Fruit fly (Drosophila melanogaster) whole organism, wandering third instar larva: Measurements from ENCODE around the gene CG13801.

Source experiments
- Abd-B ChIP-seq: fragments of >200 bp; optimal IDR thresholded peaks from 2 replicates; lab custom pipeline; 2017; ENCODE audit warnings: missing biosample characterization, missing genetic modification characterization
- CG32264 ChIP-seq: fragments of 200-800 bp; sonication (Bioruptor generic); optimal IDR thresholded peaks from 2 replicates; lab custom pipeline; 2016; ENCODE audit warnings: missing biosample characterization, missing genetic modification characterization
- CG9705 ChIP-seq: fragments of 200-800 bp; sonication (Bioruptor generic); optimal IDR thresholded peaks from 2 replicates; lab custom pipeline; 2018; ENCODE audit warnings: missing biosample characterization, mild to moderate bottlenecking, missing genetic modification characterization
- HLH106 ChIP-seq: fragments of 200-800 bp; optimal IDR thresholded peaks from 3 replicates; lab custom pipeline; 2019; ENCODE audit warnings: missing biosample characterization, mild to moderate bottlenecking, missing genetic modification characterization, moderate library complexity
- Hr78 ChIP-seq: fragments of >200 bp; optimal IDR thresholded peaks from 2 replicates; lab custom pipeline; 2017; ENCODE audit warnings: missing biosample characterization, missing genetic modification characterization
- Hr83 ChIP-seq: fragments of 200-300 bp; sonication (Bioruptor generic); optimal IDR thresholded peaks from 2 replicates; lab custom pipeline; 2016; ENCODE audit warnings: missing biosample characterization, mild to moderate bottlenecking, missing genetic modification characterization, moderate library complexity; ENCODE audit not compliant: poor library complexity, severe bottlenecking
- Jra ChIP-seq: sonication (Bioruptor generic); optimal IDR thresholded peaks from 2 replicates; lab custom pipeline; 2016; ENCODE audit warnings: missing biosample characterization, missing genetic modification characterization
- Myc ChIP-seq: fragments of >200 bp; optimal IDR thresholded peaks from 2 replicates; lab custom pipeline; 2017
- br ChIP-seq: fragments of 200-800 bp; sonication (Bioruptor generic); optimal IDR thresholded peaks from 2 replicates; lab custom pipeline; 2016; ENCODE audit warnings: missing biosample characterization, missing genetic modification characterization
- dl ChIP-seq, 2 experiments: fragments of 175-275, 200-275 bp in 1 of 2; fragments of 200-275 bp in 1 of 2; sonication (Bioruptor generic); optimal IDR thresholded peaks; lab custom pipeline; 2018; ENCODE audit warnings: mild to moderate bottlenecking in 2 of 2, missing biosample characterization in 2 of 2, missing genetic modification characterization in 2 of 2, moderate library complexity in 2 of 2; ENCODE audit not compliant: partially characterized antibody in 2 of 2, insufficient read depth in 1 of 2
- foxo ChIP-seq, 2 experiments: fragments of 200-800 bp; sonication (Bioruptor generic); optimal IDR thresholded peaks; 2 replicates in 1 of 2; 3 replicates in 1 of 2; lab custom pipeline; 2016 to 2017; ENCODE audit warnings: missing biosample characterization in 2 of 2, missing genetic modification characterization in 2 of 2
- h ChIP-seq: fragments of 200-800 bp; sonication (Bioruptor generic); optimal IDR thresholded peaks from 3 replicates; lab custom pipeline; 2016; ENCODE audit warnings: missing biosample characterization, mild to moderate bottlenecking, missing genetic modification characterization
- jim ChIP-seq: fragments of 175-275, 200-325 bp; sonication (Bioruptor generic); optimal IDR thresholded peaks from 2 replicates; lab custom pipeline; 2016; ENCODE audit warnings: missing biosample characterization, mild to moderate bottlenecking, missing genetic modification characterization
- psq ChIP-seq: fragments of 200-800 bp; sonication (Bioruptor generic); optimal IDR thresholded peaks from 3 replicates; lab custom pipeline; 2017; ENCODE audit warnings: missing biosample characterization, mild to moderate bottlenecking, missing genetic modification characterization, moderate library complexity
- rgr ChIP-seq: fragments of 200-800 bp; sonication (Bioruptor generic); optimal IDR thresholded peaks from 3 replicates; lab custom pipeline; 2016; ENCODE audit warnings: missing biosample characterization, mild to moderate bottlenecking, missing genetic modification characterization
- sage ChIP-seq: fragments of 200-800 bp; sonication (Bioruptor generic); optimal IDR thresholded peaks from 2 replicates; lab custom pipeline; 2016; ENCODE audit warnings: missing biosample characterization, mild to moderate bottlenecking, missing genetic modification characterization
- sv ChIP-seq: fragments of 200-800 bp; sonication (Bioruptor generic); optimal IDR thresholded peaks from 3 replicates; lab custom pipeline; 2016; ENCODE audit warnings: missing biosample characterization, missing genetic modification characterization
- usp ChIP-seq: fragments of >200 bp; optimal IDR thresholded peaks from 2 replicates; lab custom pipeline; 2017; ENCODE audit warnings: missing biosample characterization, missing genetic modification characterization
- woc ChIP-seq: sonication (Bioruptor generic); optimal IDR thresholded peaks from 2 replicates; lab custom pipeline; 2016; ENCODE audit warnings: missing biosample characterization, mild to moderate bottlenecking, missing genetic modification characterization

Gene CG13801

DNA sequence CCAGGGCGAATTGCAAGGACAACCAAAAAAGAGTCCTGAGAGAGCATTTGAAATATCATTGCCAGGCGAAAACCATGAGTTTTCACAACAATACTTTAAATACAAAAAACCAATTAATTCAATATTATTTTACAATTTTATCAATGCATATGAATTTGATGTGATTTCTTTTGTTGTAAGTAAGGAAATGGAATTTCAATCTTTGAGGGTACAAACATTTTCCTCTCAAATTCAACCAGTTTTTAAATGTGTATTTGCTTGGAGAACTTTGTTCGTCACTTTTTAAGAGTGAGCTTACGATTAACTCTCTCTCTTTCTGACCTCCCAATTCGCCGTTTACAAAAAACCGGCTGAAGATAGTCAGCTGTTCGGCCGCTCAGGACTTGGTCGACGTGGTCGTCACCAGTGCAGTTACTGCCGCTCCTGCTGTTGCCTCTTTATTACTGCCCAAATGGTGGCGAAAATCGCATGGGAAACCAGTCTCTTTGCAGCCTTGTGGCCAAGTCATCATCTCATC is 51.3 kb downstream of the CG13801 start (continued):
- TF ChIP-seq CG32264 (GFP tag; lab: Kevin White, UChicago) (no peak), CG9705 (GFP tag; lab: Kevin White, UChicago) (no peak), psq (GFP tag; lab: Kevin White, UChicago) (peak; percentile 57), sage (GFP tag; lab: Kevin White, UChicago) (peak; percentile 45), jim (no peak), dl (GFP tag; optimal IDR thresholded peaks at IDR 0.05; lab: Kevin White, UChicago; ENCODE audit: insufficient read depth in 1 of 2, partially characterized antibody in 2 of 2) (peak in 1 of 2 experiments; percentile 54), sv (GFP tag; lab: Kevin White, UChicago) (no peak), Myc (lab: Kevin White, UChicago) (no peak), usp (no peak), h (GFP tag; lab: Kevin White, UChicago) (peak; percentile 90), HLH106 (tag; lab: Kevin White, UChicago) (peak; percentile 61), Hr78 (GFP tag; lab: Kevin White, UChicago) (no peak), Abd-B (no peak), Jra (GFP tag; lab: Kevin White, UChicago) (no peak), br (peak; percentile 45), rgr (peak; percentile 71), Hr83 (GFP tag; lab: Kevin White, UChicago) (no peak), woc (GFP tag; lab: Kevin White, UChicago) (peak; percentile 56), foxo (GFP tag; optimal IDR thresholded peaks at IDR 0.05; lab: Kevin White, UChicago) (peak in 1 of 2 experiments; percentile 79)
